Fruit fly (Drosophila melanogaster): ENCODE data around the gene SelT.

DNA sequence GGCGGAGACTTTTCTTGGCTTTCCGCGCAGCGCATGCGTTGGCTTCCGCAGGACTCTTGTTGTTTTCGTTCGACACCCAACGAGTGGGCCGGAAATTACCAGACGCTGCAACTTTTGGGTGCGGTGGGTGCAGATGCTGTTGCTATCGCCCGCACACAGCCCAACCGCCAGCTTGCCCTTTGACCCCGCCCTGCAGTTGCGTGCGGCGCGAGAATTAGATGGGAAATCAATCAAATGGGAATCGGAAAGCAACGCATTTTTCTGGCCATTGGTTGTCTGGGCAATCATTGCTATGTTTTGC lies 5.3 kb upstream of the SelT start:
- no peak for TF ChIP-seq Mnt (GFP tag; optimal IDR thresholded peaks at IDR 0.05)
- TF ChIP-seq Hr96 (GFP tag; optimal IDR thresholded peaks at IDR 0.05) = no peak
- no peak for TF ChIP-seq kay (GFP tag; ENCODE audit: borderline replicate concordance)
